Worm (Caenorhabditis elegans): ENCODE measurements around the gene dpy-13.

DNA sequence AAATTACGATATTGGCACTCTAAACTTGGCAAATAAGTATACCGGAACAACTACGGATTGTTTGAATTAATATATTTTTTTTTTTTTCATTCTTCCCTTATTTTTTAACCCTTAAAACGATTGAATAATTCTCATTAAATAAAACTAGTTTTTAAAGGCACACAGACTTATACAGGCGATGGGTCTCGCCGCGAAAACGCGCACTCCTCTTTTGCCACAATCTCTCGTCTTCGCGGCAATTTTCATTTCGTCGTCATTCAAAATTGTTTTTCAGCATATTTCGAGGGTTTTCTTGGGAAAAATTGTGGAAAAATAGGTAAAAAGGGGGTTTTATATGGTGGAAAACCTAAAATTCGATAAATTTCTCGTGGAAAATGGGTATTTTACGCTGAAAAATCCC lies 11.9 kb downstream of the dpy-13 start:
- TF ChIP-seq pqm-1 (tag; optimal IDR thresholded peaks at IDR 0.05), result no peak
- TF ChIP-seq egl-5 (tag; optimal IDR thresholded peaks at IDR 0.05), result peak; percentile 70
- TF ChIP-seq zag-1 (tag; optimal IDR thresholded peaks at IDR 0.05), result no peak
- TF ChIP-seq fos-1 (tag; optimal IDR thresholded peaks at IDR 0.05), result no peak
- TF ChIP-seq nhr-28 (tag; optimal IDR thresholded peaks at IDR 0.05), result no peak
- no peak for TF ChIP-seq nhr-11 (tag; optimal IDR thresholded peaks at IDR 0.05)
- TF ChIP-seq snpc-4 (tag; optimal IDR thresholded peaks at IDR 0.05), result no peak
- TF ChIP-seq ceh-28 (tag; optimal IDR thresholded peaks at IDR 0.05), result no peak
- no peak for TF ChIP-seq skn-1 (tag; optimal IDR thresholded peaks at IDR 0.05)
- TF ChIP-seq elt-3 (tag; optimal IDR thresholded peaks at IDR 0.05), result no peak
- TF ChIP-seq daf-12 (tag; optimal IDR thresholded peaks at IDR 0.05), result no peak
